Fruit fly (Drosophila melanogaster) whole organism, embryonic: ENCODE data around the gene AANATL3.

ENCODE experiments used
- Atf-2 ChIP-seq: fragments of 200-800 bp; sonication (Bioruptor generic); optimal IDR thresholded peaks from 2 replicates; lab custom pipeline; 2016; ENCODE audit warnings: missing biosample characterization, missing genetic modification characterization
- Atf3 ChIP-seq: fragments of 200-800 bp; sonication (Bioruptor generic); optimal IDR thresholded peaks from 3 replicates; lab custom pipeline; 2016; ENCODE audit warnings: missing biosample characterization, missing genetic modification characterization
- Bteb2 ChIP-seq: fragments of 200-800 bp; sonication (Bioruptor generic); optimal IDR thresholded peaks from 2 replicates; lab custom pipeline; 2016; ENCODE audit warnings: missing biosample characterization, missing genetic modification characterization
- CG10267 ChIP-seq: fragments of 200-800 bp; sonication (Bioruptor generic); optimal IDR thresholded peaks from 2 replicates; lab custom pipeline; 2018; ENCODE audit warnings: missing biosample characterization, mild to moderate bottlenecking, missing genetic modification characterization, moderate library complexity
- CG10274 ChIP-seq: fragments of 200-800 bp; sonication (Bioruptor generic); optimal IDR thresholded peaks from 3 replicates; lab custom pipeline; 2017; ENCODE audit warnings: missing biosample characterization, mild to moderate bottlenecking, missing genetic modification characterization
- CG10366 ChIP-seq: fragments of 200-800 bp; sonication (Bioruptor generic); IDR thresholded peaks from 2 replicates; pipeline ENCODE4 v1.3.6; 2022; ENCODE audit warnings: missing biosample characterization, missing genetic modification characterization
- CG10959 ChIP-seq: fragments of 200-800 bp; sonication (Bioruptor generic); IDR thresholded peaks from 2 replicates; pipeline ENCODE4 v1.3.6; 2022; ENCODE audit warnings: missing biosample characterization, missing genetic modification characterization
- CG11085 ChIP-seq: fragments of 200-800 bp; sonication (Bioruptor generic); IDR thresholded peaks from 2 replicates; pipeline ENCODE4 v1.3.6; 2022; ENCODE audit warnings: missing biosample characterization, missing genetic modification characterization
- CG12104 ChIP-seq: fragments of 200-800 bp; sonication (Bioruptor generic); optimal IDR thresholded peaks from 3 replicates; lab custom pipeline; 2016; ENCODE audit warnings: missing biosample characterization, missing genetic modification characterization
- CG1233 ChIP-seq: fragments of 200-800 bp; sonication (Bioruptor generic); optimal IDR thresholded peaks from 4 replicates; lab custom pipeline; 2018; ENCODE audit warnings: missing biosample characterization, mild to moderate bottlenecking, missing genetic modification characterization
- CG13287 ChIP-seq: fragments of 200-800 bp; sonication (Bioruptor generic); IDR thresholded peaks from 2 replicates; pipeline ENCODE4 v1.3.6; 2022; ENCODE audit warnings: missing biosample characterization, missing genetic modification characterization; ENCODE audit not compliant: partially characterized antibody
- CG15479 ChIP-seq: fragments of 200-800 bp; sonication (Bioruptor generic); optimal IDR thresholded peaks from 3 replicates; lab custom pipeline; 2019; ENCODE audit warnings: missing biosample characterization, mild to moderate bottlenecking, missing genetic modification characterization, moderate library complexity
- CG15696 ChIP-seq: fragments of 200-800 bp; sonication (Bioruptor generic); optimal IDR thresholded peaks from 2 replicates; lab custom pipeline; 2019; ENCODE audit warnings: missing biosample characterization, mild to moderate bottlenecking, missing genetic modification characterization, moderate library complexity
- CG16863 ChIP-seq: fragments of 200-800 bp; sonication (Bioruptor generic); optimal IDR thresholded peaks from 3 replicates; lab custom pipeline; 2016; ENCODE audit warnings: missing biosample characterization, missing genetic modification characterization
- CG17328 ChIP-seq: fragments of 200-800 bp; sonication (Bioruptor generic); IDR thresholded peaks from 2 replicates; pipeline ENCODE4 v1.3.6; 2022; ENCODE audit warnings: missing biosample characterization, missing genetic modification characterization
- CG18476 ChIP-seq: fragments of 200-800 bp; sonication (Bioruptor generic); optimal IDR thresholded peaks from 2 replicates; lab custom pipeline; 2016; ENCODE audit warnings: missing biosample characterization, mild to moderate bottlenecking, missing genetic modification characterization
- CG2712 ChIP-seq: fragments of 200-800 bp; optimal IDR thresholded peaks from 3 replicates; lab custom pipeline; 2019; ENCODE audit warnings: missing biosample characterization, mild to moderate bottlenecking, missing genetic modification characterization, moderate library complexity
- CG32767 ChIP-seq: fragments of 200-800 bp; sonication (Bioruptor generic); IDR thresholded peaks from 2 replicates; pipeline ENCODE4 v1.3.6; 2022; ENCODE audit warnings: missing biosample characterization, missing genetic modification characterization
- CG3995 ChIP-seq: fragments of 200-800 bp; sonication (Bioruptor generic); optimal IDR thresholded peaks from 3 replicates; lab custom pipeline; 2016; ENCODE audit warnings: missing biosample characterization, missing genetic modification characterization
- CG4360 ChIP-seq: fragments of 200-800 bp; sonication (Bioruptor generic); IDR thresholded peaks from 2 replicates; pipeline ENCODE4 v1.3.6; 2022; ENCODE audit warnings: missing biosample characterization, missing genetic modification characterization
- CG43689 ChIP-seq: fragments of 200-800 bp; sonication (Bioruptor generic); IDR thresholded peaks from 2 replicates; pipeline ENCODE4 v1.3.6; 2022; ENCODE audit warnings: missing biosample characterization, missing genetic modification characterization
- CG4617 ChIP-seq: fragments of 200-800 bp; sonication (Bioruptor generic); optimal IDR thresholded peaks from 3 replicates; lab custom pipeline; 2016; ENCODE audit warnings: missing biosample characterization, missing genetic modification characterization, borderline replicate concordance
- CG5953 ChIP-seq: fragments of 200-800 bp; sonication (Bioruptor generic); IDR thresholded peaks from 2 replicates; pipeline ENCODE4 v1.3.6; 2022; ENCODE audit warnings: missing biosample characterization, missing genetic modification characterization
- CG8089 ChIP-seq: fragments of 200-800 bp; sonication (Bioruptor generic); optimal IDR thresholded peaks from 3 replicates; lab custom pipeline; 2016; ENCODE audit warnings: missing biosample characterization, missing genetic modification characterization
- Hr3 ChIP-seq: fragments of 200-800 bp; sonication (Bioruptor generic); optimal IDR thresholded peaks from 3 replicates; lab custom pipeline; 2016; ENCODE audit warnings: missing biosample characterization, missing genetic modification characterization
- Jarid2 ChIP-seq: fragments of 200-800 bp; sonication (Bioruptor generic); optimal IDR thresholded peaks from 3 replicates; lab custom pipeline; 2017; ENCODE audit warnings: mild to moderate bottlenecking, missing biosample characterization, missing genetic modification reagents, missing genetic modification characterization
- MESR4 ChIP-seq: fragments of 200-800 bp; sonication (Bioruptor generic); optimal IDR thresholded peaks from 2 replicates; lab custom pipeline; 2018; ENCODE audit warnings: missing biosample characterization, mild to moderate bottlenecking, missing genetic modification characterization, moderate library complexity
- Nf-YA ChIP-seq: fragments of 200-800 bp; sonication (Bioruptor generic); IDR thresholded peaks from 2 replicates; pipeline ENCODE4 v1.3.6; 2022; ENCODE audit warnings: missing biosample characterization, missing genetic modification characterization
- Sin3A ChIP-seq: fragments of >200 bp; optimal IDR thresholded peaks from 2 replicates; lab custom pipeline; 2018
- ac ChIP-seq: fragments of 200-800 bp; sonication (Bioruptor generic); optimal IDR thresholded peaks from 3 replicates; lab custom pipeline; 2017; ENCODE audit warnings: missing biosample characterization, mild to moderate bottlenecking, missing genetic modification characterization
- chif ChIP-seq, 2 experiments: fragments of 200-800 bp; sonication (Bioruptor generic); optimal IDR thresholded peaks; 3 replicates each; lab custom pipeline; 2016; ENCODE audit warnings: missing biosample characterization in 2 of 2, missing genetic modification characterization in 2 of 2
- chinmo ChIP-seq: fragments of 200-800 bp; sonication (Bioruptor generic); IDR thresholded peaks from 4 replicates; pipeline ENCODE4 v1.3.6; 2022; ENCODE audit warnings: missing biosample characterization, missing genetic modification characterization; ENCODE audit not compliant: partially characterized antibody
- crp ChIP-seq, 2 experiments: fragments of 200-800 bp; sonication (Bioruptor generic); optimal IDR thresholded peaks; 2 replicates in 1 of 2; 3 replicates in 1 of 2; lab custom pipeline; 2017; ENCODE audit warnings: missing biosample characterization in 2 of 2, missing genetic modification characterization in 2 of 2, mild to moderate bottlenecking in 1 of 2, moderate library complexity in 1 of 2
- dati ChIP-seq: fragments of 200-800 bp; sonication (Bioruptor generic); IDR thresholded peaks from 2 replicates; pipeline ENCODE4 v1.3.6; 2022; ENCODE audit warnings: missing biosample characterization, missing genetic modification characterization
- disco-r ChIP-seq: fragments of 200-800 bp; sonication (Bioruptor generic); optimal IDR thresholded peaks from 2 replicates; lab custom pipeline; 2016; ENCODE audit warnings: missing biosample characterization, missing genetic modification characterization
- exex ChIP-seq: fragments of 200-800 bp; sonication (Bioruptor generic); optimal IDR thresholded peaks from 4 replicates; lab custom pipeline; 2018; ENCODE audit warnings: missing biosample characterization, mild to moderate bottlenecking, missing genetic modification characterization, moderate library complexity
- gcm2 ChIP-seq: fragments of 200-800 bp; sonication (Bioruptor generic); optimal IDR thresholded peaks from 2 replicates; lab custom pipeline; 2016; ENCODE audit warnings: missing biosample characterization, missing genetic modification characterization
- hb ChIP-seq: fragments of 200-800 bp; sonication (Bioruptor generic); IDR thresholded peaks from 3 replicates; pipeline ENCODE4 v1.3.6; 2022; ENCODE audit warnings: missing biosample characterization, missing genetic modification characterization; ENCODE audit not compliant: partially characterized antibody
- inv ChIP-seq: fragments of 200-800 bp; sonication (Bioruptor generic); IDR thresholded peaks from 2 replicates; pipeline ENCODE4 v1.3.6; 2022; ENCODE audit warnings: missing biosample characterization, missing genetic modification characterization; ENCODE audit not compliant: partially characterized antibody
- lbe ChIP-seq: fragments of 200-800 bp; sonication (Bioruptor generic); optimal IDR thresholded peaks from 2 replicates; lab custom pipeline; 2016; ENCODE audit warnings: missing biosample characterization, mild to moderate bottlenecking, missing genetic modification characterization
- nau ChIP-seq: fragments of 200-800 bp; sonication (Bioruptor generic); optimal IDR thresholded peaks from 3 replicates; lab custom pipeline; 2017; ENCODE audit warnings: missing biosample characterization, mild to moderate bottlenecking, missing genetic modification characterization, missing genetic modification reagents
- pnt ChIP-seq: fragments of 200-800 bp; sonication (Bioruptor generic); optimal IDR thresholded peaks from 3 replicates; lab custom pipeline; 2016; ENCODE audit warnings: missing biosample characterization, missing genetic modification characterization
- psq ChIP-seq: fragments of 200-800 bp; sonication (Bioruptor generic); optimal IDR thresholded peaks from 2 replicates; lab custom pipeline; 2017; ENCODE audit warnings: missing biosample characterization, missing genetic modification characterization
- repo ChIP-seq: fragments of 200-800 bp; sonication (Bioruptor generic); optimal IDR thresholded peaks from 2 replicates; lab custom pipeline; 2016; ENCODE audit warnings: missing biosample characterization, missing genetic modification characterization
- ro ChIP-seq: fragments of 200-800 bp; sonication (Bioruptor generic); IDR thresholded peaks from 2 replicates; pipeline ENCODE4 v1.3.6; 2022; ENCODE audit warnings: missing biosample characterization, missing genetic modification characterization
- run ChIP-seq: fragments of 200-800 bp; sonication (Bioruptor generic); optimal IDR thresholded peaks from 3 replicates; lab custom pipeline; 2018; ENCODE audit warnings: missing biosample characterization, mild to moderate bottlenecking, missing genetic modification characterization
- salm ChIP-seq: fragments of 200-800 bp; sonication (Bioruptor generic); optimal IDR thresholded peaks from 2 replicates; lab custom pipeline; 2018; ENCODE audit warnings: missing biosample characterization, mild to moderate bottlenecking, missing genetic modification characterization
- sima ChIP-seq: fragments of 200-800 bp; sonication (Bioruptor generic); optimal IDR thresholded peaks from 2 replicates; lab custom pipeline; 2016; ENCODE audit warnings: missing biosample characterization, missing genetic modification characterization
- slou ChIP-seq: fragments of 200-800 bp; sonication (Bioruptor generic); optimal IDR thresholded peaks from 3 replicates; lab custom pipeline; 2016; ENCODE audit warnings: missing biosample characterization, missing genetic modification characterization
- stwl ChIP-seq: fragments of 200-800 bp; sonication (Bioruptor generic); optimal IDR thresholded peaks from 3 replicates; lab custom pipeline; 2018; ENCODE audit warnings: missing biosample characterization, mild to moderate bottlenecking, missing genetic modification characterization, moderate library complexity
- sug ChIP-seq: fragments of 200-800 bp; optimal IDR thresholded peaks from 2 replicates; lab custom pipeline; 2019; ENCODE audit warnings: missing biosample characterization, mild to moderate bottlenecking, missing genetic modification characterization, moderate library complexity
- tap ChIP-seq: fragments of 200-800 bp; optimal IDR thresholded peaks from 3 replicates; lab custom pipeline; 2019; ENCODE audit warnings: missing biosample characterization, mild to moderate bottlenecking, missing genetic modification characterization, moderate library complexity

AANATL3 gene

DNA sequence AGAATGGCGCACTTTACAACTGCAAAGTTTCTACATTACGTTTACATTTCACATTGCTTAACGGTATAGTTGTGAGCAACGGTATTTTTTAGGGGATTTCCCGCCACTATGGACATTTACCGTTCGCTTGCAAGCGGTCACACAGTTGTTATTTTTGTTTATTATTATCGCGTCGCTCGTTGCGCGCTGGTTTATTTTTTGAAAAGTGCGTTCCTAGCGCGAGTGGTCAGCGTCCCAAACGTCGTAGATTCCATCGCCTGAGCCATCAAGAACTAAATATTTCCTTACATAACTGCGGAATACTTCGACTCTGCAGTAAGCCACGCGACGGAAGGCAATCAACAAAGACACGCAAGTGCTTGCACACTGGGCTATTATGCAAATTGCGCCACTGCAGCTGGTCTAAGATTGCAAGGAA, 40.6 kb upstream of the AANATL3 start, which contains the start of gene bwa (continued):
- TF ChIP-seq hb (GFP tag; lab: Robert Waterston, UW) (no peak), chif (GFP tag; optimal IDR thresholded peaks at IDR 0.05; lab: Kevin White, UChicago) (no peak), Sin3A (lab: Kevin White, UChicago) (no peak), pnt (GFP tag; lab: Kevin White, UChicago) (no peak), dati (GFP tag; lab: Robert Waterston, UW) (no peak), CG43689 (GFP tag; lab: Robert Waterston, UW) (no peak), CG2712 (peak; percentile 31), CG3995 (GFP tag; lab: Kevin White, UChicago) (no peak), CG32767 (GFP tag; lab: Robert Waterston, UW) (no peak), sima (GFP tag; lab: Kevin White, UChicago) (no peak), Hr3 (GFP tag; lab: Kevin White, UChicago) (no peak), slou (GFP tag; lab: Kevin White, UChicago) (no peak), exex (tag; lab: Kevin White, UChicago) (no peak), CG8089 (no peak), gcm2 (no peak), disco-r (GFP tag; lab: Kevin White, UChicago) (no peak), stwl (tag; lab: Kevin White, UChicago) (peak; percentile 39), CG18476 (no peak), CG10274 (GFP tag; lab: Kevin White, UChicago) (no peak), sug (tag; lab: Kevin White, UChicago) (no peak), MESR4 (GFP tag; lab: Kevin White, UChicago) (peak; percentile 52), Bteb2 (no peak), CG15479 (peak; percentile 73), CG1233 (GFP tag; lab: Kevin White, UChicago) (peak; percentile 0), salm (no peak), CG12104 (GFP tag; lab: Kevin White, UChicago) (no peak), CG13287 (GFP tag; lab: Robert Waterston, UW) (peak; percentile 4; the same call in 1 of the 2 replicates), lbe (GFP tag; lab: Kevin White, UChicago) (no peak), Nf-YA (GFP tag; lab: Robert Waterston, UW) (no peak), psq (GFP tag; lab: Kevin White, UChicago) (no peak), inv (GFP tag; lab: Robert Waterston, UW) (no peak), CG11085 (no peak), CG10267 (tag; lab: Kevin White, UChicago) (peak; percentile 31), ro (GFP tag; lab: Robert Waterston, UW) (no peak), tap (tag; lab: Kevin White, UChicago) (no peak), run (tag; lab: Kevin White, UChicago) (no peak), ac (GFP tag; lab: Kevin White, UChicago) (no peak), Atf-2 (no peak), chinmo (0 out of 4 replicates have a peak, but pooled peaks have one; percentile 45), CG15696 (tag; lab: Kevin White, UChicago) (no peak), CG5953 (no peak), CG10959 (GFP tag; lab: Robert Waterston, UW) (no peak), CG17328 (peak; percentile 24; the same call in 1 of the 2 replicates), CG4617 (GFP tag; lab: Kevin White, UChicago) (peak; percentile 13), crp (GFP tag; optimal IDR thresholded peaks at IDR 0.05; lab: Kevin White, UChicago) (peak in 1 of 2 experiments; percentile 12), CG10366 (GFP tag; lab: Robert Waterston, UW) (no peak), Jarid2 (GFP tag; lab: Kevin White, UChicago) (peak; percentile 78), nau (GFP tag; lab: Kevin White, UChicago) (no peak), Atf3 (GFP tag; lab: Kevin White, UChicago) (no peak), CG16863 (GFP tag; lab: Kevin White, UChicago) (no peak), repo (no peak), CG4360 (GFP tag; lab: Robert Waterston, UW) (no peak)
